Fruit fly (Drosophila melanogaster) whole organism, pupa: ENCODE data around the gene CG3246.

Experiments
- CG10348 ChIP-seq: fragments of 200-800 bp; sonication (Bioruptor generic); IDR thresholded peaks from 2 replicates; pipeline ENCODE4 v1.3.6; 2022; ENCODE audit warnings: missing biosample characterization, missing genetic modification characterization
- CG12605 ChIP-seq: fragments of 200-800 bp; sonication (Bioruptor generic); IDR thresholded peaks from 2 replicates; pipeline ENCODE4 v1.3.6; 2022; ENCODE audit warnings: missing biosample characterization, missing genetic modification characterization
- CG13204 ChIP-seq: fragments of 200-800 bp; sonication (Bioruptor generic); optimal IDR thresholded peaks from 2 replicates; lab custom pipeline; 2018; ENCODE audit warnings: missing biosample characterization, mild to moderate bottlenecking, missing genetic modification characterization, moderate library complexity
- CG15710 ChIP-seq: fragments of 200-800 bp; sonication (Bioruptor generic); optimal IDR thresholded peaks from 2 replicates; lab custom pipeline; 2018; ENCODE audit warnings: missing biosample characterization, mild to moderate bottlenecking, missing genetic modification characterization, moderate library complexity
- CG17806 ChIP-seq: fragments of 200-800 bp; sonication (Bioruptor generic); optimal IDR thresholded peaks from 2 replicates; lab custom pipeline; 2018; ENCODE audit warnings: missing biosample characterization, mild to moderate bottlenecking, missing genetic modification characterization, moderate library complexity
- CG32121 ChIP-seq: fragments of 200-800 bp; sonication (Bioruptor generic); IDR thresholded peaks from 2 replicates; pipeline ENCODE4 v1.3.6; 2022; ENCODE audit warnings: missing biosample characterization, missing genetic modification characterization
- CG34367 ChIP-seq: fragments of 200-800 bp; sonication (Bioruptor generic); optimal IDR thresholded peaks from 2 replicates; lab custom pipeline; 2018; ENCODE audit warnings: missing biosample characterization, mild to moderate bottlenecking, missing genetic modification characterization
- CG4496 ChIP-seq: fragments of 200-800 bp; sonication (Bioruptor generic); IDR thresholded peaks from 3 replicates; pipeline ENCODE4 v1.3.6; 2022; ENCODE audit warnings: missing biosample characterization, missing genetic modification characterization
- CG8159 ChIP-seq: fragments of 200-800 bp; sonication (Bioruptor generic); optimal IDR thresholded peaks from 3 replicates; lab custom pipeline; 2018; ENCODE audit warnings: missing biosample characterization, mild to moderate bottlenecking, missing genetic modification characterization, moderate library complexity
- CG8301 ChIP-seq: fragments of 200-800 bp; sonication (Bioruptor generic); optimal IDR thresholded peaks from 2 replicates; lab custom pipeline; 2018; ENCODE audit warnings: missing biosample characterization, mild to moderate bottlenecking, missing genetic modification characterization
- CG9948 ChIP-seq: fragments of 200-800 bp; sonication (Bioruptor generic); optimal IDR thresholded peaks from 2 replicates; lab custom pipeline; 2018; ENCODE audit warnings: missing biosample characterization, mild to moderate bottlenecking, missing genetic modification characterization, moderate library complexity
- D1 ChIP-seq: fragments of 200-800 bp; sonication (Bioruptor generic); optimal IDR thresholded peaks from 2 replicates; lab custom pipeline; 2018; ENCODE audit warnings: missing biosample characterization, mild to moderate bottlenecking, missing genetic modification characterization, moderate library complexity
- EcR ChIP-seq: fragments of 200-800 bp; sonication (Bioruptor generic); optimal IDR thresholded peaks from 3 replicates; lab custom pipeline; 2019; ENCODE audit warnings: missing biosample characterization, missing genetic modification characterization, mild to moderate bottlenecking, moderate library complexity, missing genetic modification reagents
- Ets98B ChIP-seq: fragments of 200-800 bp; sonication (Bioruptor generic); IDR thresholded peaks from 2 replicates; pipeline ENCODE4 v1.3.6; 2022; ENCODE audit warnings: missing biosample characterization, missing genetic modification characterization
- Pif1A ChIP-seq: fragments of 200-800 bp; sonication (Bioruptor generic); optimal IDR thresholded peaks from 3 replicates; lab custom pipeline; 2016; ENCODE audit warnings: missing biosample characterization, missing genetic modification characterization
- Pif1B ChIP-seq: fragments of 200-800 bp; sonication (Bioruptor generic); optimal IDR thresholded peaks from 3 replicates; lab custom pipeline; 2016; ENCODE audit warnings: missing biosample characterization, missing genetic modification characterization
- Snoo ChIP-seq: fragments of 200-800 bp; sonication (Bioruptor generic); optimal IDR thresholded peaks from 3 replicates; lab custom pipeline; 2017; ENCODE audit warnings: missing biosample characterization, mild to moderate bottlenecking, missing genetic modification characterization, inconsistent platforms
- fd96Ca ChIP-seq: fragments of 200-800 bp; sonication (Bioruptor generic); IDR thresholded peaks from 3 replicates; pipeline ENCODE4 v1.3.6; 2022; ENCODE audit warnings: missing biosample characterization, missing genetic modification characterization
- gl ChIP-seq: fragments of 200-800 bp; sonication (Bioruptor generic); optimal IDR thresholded peaks from 2 replicates; lab custom pipeline; 2018; ENCODE audit warnings: missing biosample characterization, mild to moderate bottlenecking, missing genetic modification characterization
- rn ChIP-seq: fragments of 200-800 bp; sonication (Bioruptor generic); IDR thresholded peaks from 2 replicates; pipeline ENCODE4 v1.3.6; 2022; ENCODE audit warnings: missing biosample characterization, missing genetic modification characterization

Gene CG3246

DNA sequence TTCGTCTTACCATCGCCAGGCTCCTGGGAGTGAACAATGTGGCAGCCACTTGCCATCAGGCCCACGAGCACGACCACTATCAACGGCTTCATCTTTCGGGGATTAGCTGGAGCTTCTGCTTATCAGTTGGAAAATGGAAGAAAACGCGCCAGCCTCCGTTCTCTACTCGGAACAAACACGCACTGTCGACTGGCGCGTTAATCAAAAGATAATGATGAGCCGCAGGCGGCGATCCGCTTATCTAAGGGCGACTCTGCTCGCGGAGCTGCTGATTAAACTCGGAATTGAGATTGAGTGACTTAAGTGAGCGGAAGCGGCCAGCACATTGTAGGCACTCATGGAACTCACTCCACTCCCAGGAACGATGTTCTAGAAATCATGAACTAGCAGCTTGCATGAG is at the start of gene CG3246:
CG3246 (minus strand) TSS at position 193 of the 400 bp plus-strand sequence.
- no peak for TF ChIP-seq CG32121 (GFP tag; lab: Robert Waterston, UW)
- TF ChIP-seq fd96Ca (GFP tag; lab: Robert Waterston, UW): no peak
- no peak for TF ChIP-seq CG13204 (GFP tag; lab: Kevin White, UChicago)
- no peak for TF ChIP-seq Pif1A (GFP tag; lab: Kevin White, UChicago)
- TF ChIP-seq D1 (tag; lab: Kevin White, UChicago): no peak
- TF ChIP-seq CG12605 (GFP tag; lab: Robert Waterston, UW): no peak
- TF ChIP-seq rn: no peak
- TF ChIP-seq CG34367 (tag; lab: Kevin White, UChicago): no peak
- no peak for TF ChIP-seq CG8301 (tag; lab: Kevin White, UChicago)
- TF ChIP-seq CG4496: no peak
- TF ChIP-seq Ets98B (GFP tag; lab: Robert Waterston, UW): no peak
- no peak for TF ChIP-seq EcR
- TF ChIP-seq, all 21 proteins: peak for 0

DNA sequence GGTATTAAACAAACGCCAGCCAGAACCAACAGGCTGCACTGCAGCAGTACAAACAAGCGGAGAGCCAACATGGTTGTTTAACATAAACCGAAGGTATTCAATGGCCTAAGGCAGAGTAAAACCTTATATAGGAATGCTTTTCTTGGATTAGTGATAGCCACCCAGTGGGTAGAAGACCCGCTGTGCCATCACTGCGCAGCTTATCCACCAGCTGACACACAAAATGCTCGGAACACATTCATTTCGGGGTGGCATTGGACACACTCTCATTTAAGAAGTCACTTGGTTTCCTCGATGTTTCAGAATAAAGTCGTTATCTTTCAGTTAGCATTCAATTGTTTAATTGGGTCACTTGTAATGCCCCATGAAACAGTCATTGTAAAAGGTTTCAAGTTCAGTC is 48.2 kb upstream of the CG3246 start, which contains the start of gene CG31954:
CG31954 (minus strand) TSS at position 101 of the 400 bp plus-strand sequence.
- TF ChIP-seq CG32121 (GFP tag; lab: Robert Waterston, UW) (no peak), fd96Ca (GFP tag; lab: Robert Waterston, UW) (no peak), rn (no peak), Pif1A (GFP tag; lab: Kevin White, UChicago) (no peak), CG8301 (tag; lab: Kevin White, UChicago) (no peak), Ets98B (GFP tag; lab: Robert Waterston, UW) (no peak), gl (no peak), CG4496 (no peak), CG15710 (tag; lab: Kevin White, UChicago) (no peak), CG9948 (tag; lab: Kevin White, UChicago) (no peak), CG13204 (GFP tag; lab: Kevin White, UChicago) (no peak)
- TF ChIP-seq, all 21 proteins: peak for 0

dm6 chr2L:3507209-3508164 is 45.7 kb upstream of the CG3246 start, which contains the start of gene tim:
Gene tim (minus strand): TSS chr2L:3508119.
- TF ChIP-seq CG4496 (peak; percentile 46; the same call in 2 of the 3 replicates), fd96Ca (GFP tag; lab: Robert Waterston, UW) (peak; percentile 41; the same call in 1 of the 3 replicates), Pif1B (GFP tag; lab: Kevin White, UChicago) (no peak), CG10348 (GFP tag; lab: Robert Waterston, UW) (no peak), CG8301 (tag; lab: Kevin White, UChicago) (no peak)

DNA sequence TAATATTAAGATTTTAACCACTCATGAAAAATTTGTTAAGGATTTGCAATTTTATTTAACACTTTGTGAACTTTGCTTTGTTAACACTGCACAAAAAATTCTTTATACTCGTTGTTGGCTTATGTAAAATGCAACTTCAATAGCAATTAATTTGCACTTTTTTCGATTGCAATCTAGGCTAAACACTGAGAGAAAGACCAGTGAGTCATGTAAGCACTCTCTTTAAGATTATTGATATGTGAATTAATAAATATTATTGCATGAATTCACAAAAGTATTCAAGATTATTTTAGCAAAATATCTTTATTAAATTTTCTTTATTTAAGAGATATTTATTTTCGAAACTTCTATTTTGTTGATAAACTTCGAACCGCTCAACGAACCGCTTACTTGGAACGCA is 45.1 kb upstream of the CG3246 start:
- TF ChIP-seq CG17806 (no peak), Ets98B (GFP tag; lab: Robert Waterston, UW) (0 out of 2 replicates have a peak, but pooled peaks have one; percentile 36), CG13204 (GFP tag; lab: Kevin White, UChicago) (no peak), EcR (no peak)
- TF ChIP-seq, all 21 proteins: peak for 1

DNA sequence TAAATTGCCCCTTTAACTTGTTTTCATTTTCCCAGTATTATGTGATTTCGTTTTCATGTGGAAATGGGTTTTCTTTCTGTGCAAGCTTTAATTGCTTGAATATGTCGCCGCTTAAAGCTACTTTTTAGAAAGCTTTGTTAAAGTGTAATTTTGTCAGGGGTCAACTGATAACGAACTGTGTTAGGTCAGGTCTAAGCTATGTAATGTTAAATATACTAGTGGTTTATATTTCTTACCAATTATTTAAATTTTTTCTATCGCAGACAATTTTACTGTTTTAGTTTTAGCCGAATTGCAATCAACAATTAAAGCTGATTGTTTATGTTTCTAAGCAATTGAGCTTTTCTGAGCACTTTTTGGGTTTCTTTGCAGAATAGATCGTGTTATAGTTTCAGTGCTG is 44.6 kb upstream of the CG3246 start:
- TF ChIP-seq fd96Ca (GFP tag; lab: Robert Waterston, UW) (no peak), Snoo (no peak), gl (no peak)

- TF ChIP-seq CG13204 (GFP tag; lab: Kevin White, UChicago) (no peak), gl (no peak), Pif1B (GFP tag; lab: Kevin White, UChicago) (no peak), CG15710 (tag; lab: Kevin White, UChicago) (no peak), CG34367 (tag; lab: Kevin White, UChicago) (no peak), Snoo (no peak), Pif1A (GFP tag; lab: Kevin White, UChicago) (no peak), CG10348 (GFP tag; lab: Robert Waterston, UW) (no peak)
These were observed 43.1 kb upstream of the CG3246 start for dm6 chr2L:3504851-3505250.

dm6 chr2L:3495465-3495864 is 33.7 kb upstream of the CG3246 start:
- TF ChIP-seq CG4496: no peak
- no peak for TF ChIP-seq CG8159 (tag; lab: Kevin White, UChicago)
- TF ChIP-seq CG10348 (GFP tag; lab: Robert Waterston, UW): no peak
- TF ChIP-seq gl: no peak
- TF ChIP-seq CG15710 (tag; lab: Kevin White, UChicago): no peak
- no peak for TF ChIP-seq CG13204 (GFP tag; lab: Kevin White, UChicago)
